Worm (Caenorhabditis elegans): ENCODE data around the gene subs-4.

ce11 chrIII:11372199-11372938, 9.7 kb upstream of the subs-4 start:
- no peak for TF ChIP-seq sox-4 (tag; optimal IDR thresholded peaks at IDR 0.05)
- no peak for TF ChIP-seq nfya-1 (tag; optimal IDR thresholded peaks at IDR 0.05)
- TF ChIP-seq ama-1 (optimal IDR thresholded peaks at IDR 0.05): no peak
- no peak for TF ChIP-seq mec-3 (tag; optimal IDR thresholded peaks at IDR 0.05; ENCODE audit: borderline replicate concordance)
- no peak for TF ChIP-seq ceh-2 (tag; optimal IDR thresholded peaks at IDR 0.05)
- no peak for TF ChIP-seq ztf-16 (tag; optimal IDR thresholded peaks at IDR 0.05)
- no peak for TF ChIP-seq ceh-9 (tag; optimal IDR thresholded peaks at IDR 0.05)
